Worm (Caenorhabditis elegans): ENCODE results near the gene semi-1.
A peak's percentile ranks its signal among the peaks of the same experiment; 100 is the strongest.

The semi-1 gene

ce11 chrV:13551601-13552000, 36.6 kb upstream of the semi-1 start, which contains the start of the genes C56A3.4 and C56A3.5 (continued):
- no peak for TF ChIP-seq mdl-1 (tag; optimal IDR thresholded peaks at IDR 0.05)
- TF ChIP-seq mep-1 (tag; optimal IDR thresholded peaks at IDR 0.05) = peak; percentile 49
- TF ChIP-seq ZK337.2 (GFP tag; IDR thresholded peaks at IDR 0.05) = no peak
- TF ChIP-seq mxl-3 (GFP tag; optimal IDR thresholded peaks at IDR 0.05) = no peak
- no peak for TF ChIP-seq set-16 (GFP tag; IDR thresholded peaks at IDR 0.05)
- no peak for TF ChIP-seq daf-19 (GFP tag; conservative IDR thresholded peaks at IDR 0.05)
- no peak for TF ChIP-seq zip-11 (GFP tag; IDR thresholded peaks at IDR 0.05)
- TF ChIP-seq nhr-41 (GFP tag; IDR thresholded peaks at IDR 0.05) = no peak
- TF ChIP-seq lin-1 (GFP tag; IDR thresholded peaks at IDR 0.05) = no peak
- TF ChIP-seq R02D3.7 (tag; optimal IDR thresholded peaks at IDR 0.05) = no peak
- TF ChIP-seq hlh-30 (tag; optimal IDR thresholded peaks at IDR 0.05; ENCODE audit: insufficient read depth) = peak; percentile 88
- no peak for TF ChIP-seq egl-27 (tag; optimal IDR thresholded peaks at IDR 0.05)
- TF ChIP-seq daf-8 (GFP tag; IDR thresholded peaks at IDR 0.05) = no peak
- no peak for TF ChIP-seq ceh-20 (GFP tag; IDR thresholded peaks at IDR 0.05)
- TF ChIP-seq pha-4 (GFP tag; IDR thresholded peaks at IDR 0.05) = no peak
- TF ChIP-seq pha-4 (tag; optimal IDR thresholded peaks at IDR 0.05) = no peak
- TF ChIP-seq ceh-28 (tag; optimal IDR thresholded peaks at IDR 0.05) = no peak
- TF ChIP-seq F37D6.2 (tag; optimal IDR thresholded peaks at IDR 0.05) = no peak
- TF ChIP-seq cey-2 (tag; optimal IDR thresholded peaks at IDR 0.05; ENCODE audit: borderline replicate concordance, insufficient read depth) = no peak
- TF ChIP-seq tra-1 (GFP tag; IDR thresholded peaks at IDR 0.05) = no peak
- TF ChIP-seq nhr-28 (tag; optimal IDR thresholded peaks at IDR 0.05) = no peak
- TF ChIP-seq lin-39 (tag; optimal IDR thresholded peaks at IDR 0.05) = no peak
- peak in 1 of 2 experiments; percentile 78 for TF ChIP-seq hif-1 (tag; optimal IDR thresholded peaks at IDR 0.05)
- no peak for TF ChIP-seq nhr-11 (tag; optimal IDR thresholded peaks at IDR 0.05)
- peak; percentile 68 for TF ChIP-seq T20F7.1 (GFP tag; optimal IDR thresholded peaks at IDR 0.05)
- TF ChIP-seq egl-43 (GFP tag; IDR thresholded peaks at IDR 0.05) = no peak
- peak; percentile 74 for TF ChIP-seq aha-1 (tag)
- TF ChIP-seq lim-7 (GFP tag; IDR thresholded peaks at IDR 0.05) = no peak
- no peak for TF ChIP-seq ceh-62 (tag; optimal IDR thresholded peaks at IDR 0.05)
- TF ChIP-seq spr-3 (GFP tag; optimal IDR thresholded peaks at IDR 0.05) = no peak

ce11 chrV:13536058-13536579, 21.1 kb upstream of the semi-1 start, which contains the start of gene frpr-5:
TSS of gene frpr-5 (minus strand) at chrV:13536108.
- no peak for TF ChIP-seq ZK337.2 (GFP tag; IDR thresholded peaks at IDR 0.05)

ce11 chrV:13532469-13532868, 17.5 kb upstream of the semi-1 start:
- TF ChIP-seq lin-39 (tag; optimal IDR thresholded peaks at IDR 0.05) (no peak), daf-16 (GFP tag; optimal IDR thresholded peaks at IDR 0.05) (no peak), daf-16 (tag; optimal IDR thresholded peaks at IDR 0.05) (peak; percentile 99), dve-1 (tag; optimal IDR thresholded peaks at IDR 0.05; ENCODE audit: insufficient read depth) (peak; percentile 46), nhr-28 (tag; optimal IDR thresholded peaks at IDR 0.05) (peak; percentile 21)

DNA sequence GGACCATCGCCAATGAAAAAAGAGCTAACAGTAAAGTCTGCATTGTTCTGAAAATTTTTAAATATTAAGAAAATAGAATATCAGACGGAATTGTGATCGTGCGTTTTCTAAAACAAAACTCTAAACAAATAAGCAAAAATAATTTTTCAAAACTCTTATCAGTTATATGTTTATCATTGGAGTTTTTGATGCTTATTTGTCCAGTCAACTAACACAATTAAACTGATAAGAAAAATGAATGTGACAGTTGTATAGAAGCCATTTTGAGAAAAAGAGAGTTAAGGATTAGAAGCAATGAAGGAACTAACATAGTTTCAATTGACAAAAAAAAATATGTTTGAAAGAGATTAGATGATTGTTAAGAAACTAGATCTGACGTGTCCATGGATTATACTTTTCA, 15.7 kb upstream of the semi-1 start, which contains the start of gene ttr-44:
ttr-44 (minus strand) TSS at position 47 of the 400 bp plus-strand sequence.
- TF ChIP-seq nhr-6 (tag; optimal IDR thresholded peaks at IDR 0.05) (peak; percentile 23), daf-16 (GFP tag; optimal IDR thresholded peaks at IDR 0.05) (no peak), daf-16 (tag; optimal IDR thresholded peaks at IDR 0.05) (peak; percentile 95), madf-9 (GFP tag; conservative IDR thresholded peaks at IDR 0.05) (no peak), T20F7.1 (GFP tag; optimal IDR thresholded peaks at IDR 0.05) (peak; percentile 16), hlh-30 (tag; optimal IDR thresholded peaks at IDR 0.05; ENCODE audit: insufficient read depth) (no peak), nhr-28 (tag; optimal IDR thresholded peaks at IDR 0.05) (peak; percentile 72), php-3 (GFP tag; IDR thresholded peaks at IDR 0.05) (0 out of 2 replicates have a peak, but pooled peaks have one; percentile 40), pqm-1 (tag; optimal IDR thresholded peaks at IDR 0.05) (peak; percentile 70), dve-1 (tag; optimal IDR thresholded peaks at IDR 0.05; ENCODE audit: insufficient read depth) (peak; percentile 92), ztf-7 (tag; optimal IDR thresholded peaks at IDR 0.05) (no peak), attf-4 (tag; optimal IDR thresholded peaks at IDR 0.05) (no peak), zip-2 (tag; optimal IDR thresholded peaks at IDR 0.05) (peak; percentile 29), nhr-77 (tag; optimal IDR thresholded peaks at IDR 0.05) (peak; percentile 57), dmd-6 (GFP tag; IDR thresholded peaks at IDR 0.05) (peak; percentile 76), hif-1 (tag; optimal IDR thresholded peaks at IDR 0.05) (peak in 1 of 2 experiments; percentile 44), hlh-11 (tag; optimal IDR thresholded peaks at IDR 0.05) (peak; percentile 35)
